Fruit fly (Drosophila melanogaster) whole organism, pupa: ENCODE data around the gene Reg-2.

Experiments used
- CG4496 ChIP-seq: fragments of 200-800 bp; sonication (Bioruptor generic); IDR thresholded peaks from 3 replicates; pipeline ENCODE4 v1.3.6; 2022; ENCODE audit warnings: missing biosample characterization, missing genetic modification characterization
- CG9948 ChIP-seq: fragments of 200-800 bp; sonication (Bioruptor generic); optimal IDR thresholded peaks from 2 replicates; lab custom pipeline; 2018; ENCODE audit warnings: missing biosample characterization, mild to moderate bottlenecking, missing genetic modification characterization, moderate library complexity
- rn ChIP-seq: fragments of 200-800 bp; sonication (Bioruptor generic); IDR thresholded peaks from 2 replicates; pipeline ENCODE4 v1.3.6; 2022; ENCODE audit warnings: missing biosample characterization, missing genetic modification characterization

dm6 chr3L:647529-647928 is 41.2 kb upstream of the Reg-2 start:
- no peak for TF ChIP-seq CG4496 (GFP tag; lab: Robert Waterston, UW)
- no peak for TF ChIP-seq rn (GFP tag; lab: Robert Waterston, UW)
- TF ChIP-seq CG9948 (tag; lab: Kevin White, UChicago), result no peak
